Fruit fly (Drosophila melanogaster) whole organism, adult: ENCODE measurements around the gene Mlp84B.

Experiments
- CG11617 ChIP-seq: fragments of 200-800 bp; sonication (Bioruptor generic); optimal IDR thresholded peaks from 2 replicates; lab custom pipeline; 2017; ENCODE audit warnings: mild to moderate bottlenecking, missing biosample characterization, missing genetic modification reagents, missing genetic modification characterization
- CG12768 ChIP-seq: fragments of 200-800 bp; sonication (Bioruptor generic); optimal IDR thresholded peaks from 2 replicates; lab custom pipeline; 2017; ENCODE audit warnings: missing biosample characterization, missing genetic modification characterization, mild to moderate bottlenecking, moderate library complexity, missing genetic modification reagents
- CG14711 ChIP-seq: fragments of 200-800 bp; sonication (Bioruptor generic); optimal IDR thresholded peaks from 2 replicates; lab custom pipeline; 2018; ENCODE audit warnings: missing biosample characterization, mild to moderate bottlenecking, missing genetic modification characterization, moderate library complexity
- CG1620 ChIP-seq: fragments of 200-800 bp; sonication (Bioruptor generic); optimal IDR thresholded peaks from 2 replicates; lab custom pipeline; 2016; ENCODE audit warnings: missing biosample characterization, missing genetic modification characterization
- CG33017 ChIP-seq: fragments of 200-800 bp; sonication (Bioruptor generic); optimal IDR thresholded peaks from 2 replicates; lab custom pipeline; 2018; ENCODE audit warnings: missing biosample characterization, mild to moderate bottlenecking, missing genetic modification characterization, moderate library complexity
- CG5204 ChIP-seq: fragments of 200-800 bp; sonication (Bioruptor generic); optimal IDR thresholded peaks from 2 replicates; lab custom pipeline; 2016; ENCODE audit warnings: missing biosample characterization, missing genetic modification characterization
- CG7045 ChIP-seq: fragments of 200-800 bp; sonication (Bioruptor generic); optimal IDR thresholded peaks from 2 replicates; lab custom pipeline; 2017; ENCODE audit warnings: missing biosample characterization, mild to moderate bottlenecking, missing genetic modification characterization
- CG7101 ChIP-seq: fragments of 200-800 bp; sonication (Bioruptor generic); optimal IDR thresholded peaks from 2 replicates; lab custom pipeline; 2018; ENCODE audit warnings: missing biosample characterization, mild to moderate bottlenecking, missing genetic modification characterization, moderate library complexity
- Clk ChIP-seq: fragments of 200-800 bp; sonication (Bioruptor generic); optimal IDR thresholded peaks from 2 replicates; lab custom pipeline; 2017; ENCODE audit warnings: missing biosample characterization, missing genetic modification characterization
- Crg-1 ChIP-seq: fragments of 200-800 bp; sonication (Bioruptor generic); optimal IDR thresholded peaks from 2 replicates; lab custom pipeline; 2016; ENCODE audit warnings: missing biosample characterization, missing genetic modification characterization
- Hr96 ChIP-seq: fragments of 200-800 bp; sonication (Bioruptor generic); optimal IDR thresholded peaks from 2 replicates; lab custom pipeline; 2016; ENCODE audit warnings: missing biosample characterization, missing genetic modification characterization
- Mnt ChIP-seq: fragments of 200-800 bp; sonication (Bioruptor generic); optimal IDR thresholded peaks from 2 replicates; lab custom pipeline; 2016; ENCODE audit warnings: missing biosample characterization, mild to moderate bottlenecking, missing genetic modification characterization
- bab1 ChIP-seq: fragments of 200-800 bp; sonication (Bioruptor generic); optimal IDR thresholded peaks from 3 replicates; lab custom pipeline; 2019; ENCODE audit warnings: missing biosample characterization, mild to moderate bottlenecking, missing genetic modification characterization, moderate library complexity
- cic ChIP-seq: fragments of 200-800 bp; sonication (Bioruptor generic); optimal IDR thresholded peaks from 2 replicates; lab custom pipeline; 2017; ENCODE audit warnings: missing biosample characterization, mild to moderate bottlenecking, missing genetic modification characterization, moderate library complexity
- cnc ChIP-seq, 2 experiments: fragments of >200 bp; optimal IDR thresholded peaks; 2 replicates each; lab custom pipeline; 2017
- kay ChIP-seq: fragments of 200-800 bp; sonication (Bioruptor generic); peaks from one replicate; lab custom pipeline; 2016; ENCODE audit warnings: missing biosample characterization, missing genetic modification characterization, borderline replicate concordance
- ovo ChIP-seq: fragments of 200-800 bp; sonication (Bioruptor generic); optimal IDR thresholded peaks from 2 replicates; lab custom pipeline; 2016; ENCODE audit warnings: missing biosample characterization, missing genetic modification characterization
- pad ChIP-seq: fragments of 200-800 bp; sonication (Bioruptor generic); optimal IDR thresholded peaks from 3 replicates; lab custom pipeline; 2017; ENCODE audit warnings: missing biosample characterization, missing genetic modification characterization, mild to moderate bottlenecking, moderate library complexity, missing genetic modification reagents
- tj ChIP-seq: fragments of 200-800 bp; sonication (Bioruptor generic); optimal IDR thresholded peaks from 3 replicates; lab custom pipeline; 2017; ENCODE audit warnings: missing biosample characterization, mild to moderate bottlenecking, missing genetic modification characterization, moderate library complexity
- toe ChIP-seq: fragments of 200-800 bp; sonication (Bioruptor generic); optimal IDR thresholded peaks from 2 replicates; lab custom pipeline; 2016; ENCODE audit warnings: missing biosample characterization, missing genetic modification characterization

The Mlp84B gene

dm6 chr3R:7134715-7135505, 17.4 kb upstream of the Mlp84B start:
- TF ChIP-seq pad (GFP tag; lab: Kevin White, UChicago) (no peak), CG33017 (tag; lab: Kevin White, UChicago) (no peak), CG7045 (GFP tag; lab: Kevin White, UChicago) (no peak), ovo (no peak), CG5204 (no peak), cic (GFP tag; lab: Kevin White, UChicago) (no peak), CG1620 (GFP tag; lab: Kevin White, UChicago) (no peak), tj (GFP tag; lab: Kevin White, UChicago) (no peak), Clk (GFP tag; lab: Kevin White, UChicago) (no peak), bab1 (GFP tag; lab: Kevin White, UChicago) (no peak), CG12768 (GFP tag; lab: Kevin White, UChicago) (no peak), CG11617 (no peak), Mnt (GFP tag; lab: Kevin White, UChicago) (no peak), CG7101 (tag; lab: Kevin White, UChicago) (no peak), Crg-1 (GFP tag; lab: Kevin White, UChicago) (no peak), CG14711 (tag; lab: Kevin White, UChicago) (no peak), cnc (optimal IDR thresholded peaks at IDR 0.05; lab: Kevin White, UChicago) (no peak), kay (GFP tag; lab: Kevin White, UChicago) (no peak), Hr96 (GFP tag; lab: Kevin White, UChicago) (no peak)

- TF ChIP-seq Hr96 (GFP tag; lab: Kevin White, UChicago) (no peak), toe (GFP tag; lab: Kevin White, UChicago) (no peak), Crg-1 (GFP tag; lab: Kevin White, UChicago) (no peak), Mnt (GFP tag; lab: Kevin White, UChicago) (no peak), CG11617 (no peak), cic (GFP tag; lab: Kevin White, UChicago) (no peak), CG1620 (GFP tag; lab: Kevin White, UChicago) (no peak), CG7101 (tag; lab: Kevin White, UChicago) (no peak), tj (GFP tag; lab: Kevin White, UChicago) (no peak), ovo (no peak), CG33017 (tag; lab: Kevin White, UChicago) (no peak), CG12768 (GFP tag; lab: Kevin White, UChicago) (no peak), bab1 (GFP tag; lab: Kevin White, UChicago) (no peak), CG5204 (no peak), Clk (GFP tag; lab: Kevin White, UChicago) (no peak), CG14711 (tag; lab: Kevin White, UChicago) (no peak), kay (GFP tag; lab: Kevin White, UChicago) (no peak), CG7045 (GFP tag; lab: Kevin White, UChicago) (no peak), pad (GFP tag; lab: Kevin White, UChicago) (no peak)
Observed at dm6 chr3R:7131260-7131659, 13.7 kb upstream of the Mlp84B start, which contains the start of gene CG31493. TSS of gene CG31493 (plus strand) at chr3R:7131560.

- TF ChIP-seq CG11617 (no peak), pad (GFP tag; lab: Kevin White, UChicago) (no peak), Crg-1 (GFP tag; lab: Kevin White, UChicago) (no peak), bab1 (GFP tag; lab: Kevin White, UChicago) (peak; percentile 11), Mnt (GFP tag; lab: Kevin White, UChicago) (no peak), CG5204 (no peak)
Observed at dm6 chr3R:7130827-7131226, 13.3 kb upstream of the Mlp84B start.

- peak; percentile 34 for TF ChIP-seq CG14711 (tag; lab: Kevin White, UChicago)
- no peak for TF ChIP-seq Hr96 (GFP tag; lab: Kevin White, UChicago)
- TF ChIP-seq cnc (optimal IDR thresholded peaks at IDR 0.05; lab: Kevin White, UChicago), result no peak
- TF ChIP-seq kay (GFP tag; lab: Kevin White, UChicago), result peak; percentile 11
- peak; percentile 35 for TF ChIP-seq tj (GFP tag; lab: Kevin White, UChicago)
- TF ChIP-seq bab1 (GFP tag; lab: Kevin White, UChicago), result peak; percentile 66
- TF ChIP-seq CG7045 (GFP tag; lab: Kevin White, UChicago), result peak; percentile 47
- peak; percentile 55 for TF ChIP-seq Mnt (GFP tag; lab: Kevin White, UChicago)
- peak; percentile 90 for TF ChIP-seq cic (GFP tag; lab: Kevin White, UChicago)
- peak; percentile 11 for TF ChIP-seq pad (GFP tag; lab: Kevin White, UChicago)
- TF ChIP-seq CG1620 (GFP tag; lab: Kevin White, UChicago), result no peak
- peak; percentile 25 for TF ChIP-seq CG5204
- TF ChIP-seq ovo, result no peak
- peak; percentile 11 for TF ChIP-seq CG11617
- TF ChIP-seq CG33017 (tag; lab: Kevin White, UChicago), result no peak
- TF ChIP-seq toe (GFP tag; lab: Kevin White, UChicago), result no peak
- TF ChIP-seq CG7101 (tag; lab: Kevin White, UChicago), result peak; percentile 6
- no peak for TF ChIP-seq Clk (GFP tag; lab: Kevin White, UChicago)
- TF ChIP-seq Crg-1 (GFP tag; lab: Kevin White, UChicago), result no peak
- TF ChIP-seq CG12768 (GFP tag; lab: Kevin White, UChicago), result peak; percentile 58
Observed at dm6 chr3R:7129280-7130069, 11.9 kb upstream of the Mlp84B start, which contains the start of gene CG31248. TSS of gene CG31248 (plus strand) at chr3R:7129320.

- TF ChIP-seq toe (GFP tag; lab: Kevin White, UChicago), result peak; percentile 84
- TF ChIP-seq Mnt (GFP tag; lab: Kevin White, UChicago), result peak; percentile 86
- TF ChIP-seq CG7045 (GFP tag; lab: Kevin White, UChicago), result peak; percentile 86
- peak; percentile 93 for TF ChIP-seq CG1620 (GFP tag; lab: Kevin White, UChicago)
- peak; percentile 85 for TF ChIP-seq CG12768 (GFP tag; lab: Kevin White, UChicago)
- peak; percentile 80 for TF ChIP-seq pad (GFP tag; lab: Kevin White, UChicago)
- TF ChIP-seq CG11617, result peak; percentile 91
- TF ChIP-seq Hr96 (GFP tag; lab: Kevin White, UChicago), result peak; percentile 82
- TF ChIP-seq CG33017 (tag; lab: Kevin White, UChicago), result peak; percentile 83
- peak; percentile 91 for TF ChIP-seq CG7101 (tag; lab: Kevin White, UChicago)
- peak; percentile 84 for TF ChIP-seq tj (GFP tag; lab: Kevin White, UChicago)
- peak; percentile 65 for TF ChIP-seq cic (GFP tag; lab: Kevin White, UChicago)
- TF ChIP-seq cnc (optimal IDR thresholded peaks at IDR 0.05; lab: Kevin White, UChicago), result no peak
- TF ChIP-seq kay (GFP tag; lab: Kevin White, UChicago), result peak; percentile 94
- TF ChIP-seq Crg-1 (GFP tag; lab: Kevin White, UChicago), result peak; percentile 94
- TF ChIP-seq ovo, result peak; percentile 42
- peak; percentile 93 for TF ChIP-seq bab1 (GFP tag; lab: Kevin White, UChicago)
- TF ChIP-seq Clk (GFP tag; lab: Kevin White, UChicago), result peak; percentile 71
- TF ChIP-seq CG5204, result peak; percentile 88
- peak; percentile 86 for TF ChIP-seq CG14711 (tag; lab: Kevin White, UChicago)
Observed at dm6 chr3R:7127966-7128365, 10.4 kb upstream of the Mlp84B start, which contains the start of gene CG10068. TSS of gene CG10068 (minus strand) at chr3R:7128027.
